Worm (Caenorhabditis elegans) whole organism, L2 larva: ENCODE measurements around the gene srd-47.
"Not testable (repeated sequence)": the region's sequence is repeated elsewhere in the genome, so short reads cannot be mapped to it uniquely, and the experiment has no call there.

ENCODE experiments used
- C34F6.9 ChIP-seq: fragments of 150-350 bp; optimal IDR thresholded peaks from 2 replicates; lab custom pipeline; 2014; ENCODE audit warnings: missing biosample characterization, missing genetic modification characterization
- F13H6.1 ChIP-seq: sonication (generic microtip); optimal IDR thresholded peaks from 2 replicates; lab custom pipeline; 2016; ENCODE audit warnings: missing genetic modification characterization, missing compliant biosample characterization
- ZK546.5 ChIP-seq: sonication (generic microtip); optimal IDR thresholded peaks from 2 replicates; lab custom pipeline; 2017; ENCODE audit warnings: missing biosample characterization, missing genetic modification characterization
- alr-1 ChIP-seq: fragments of 150-350 bp; optimal IDR thresholded peaks from 2 replicates; lab custom pipeline; 2014; ENCODE audit warnings: missing biosample characterization, missing genetic modification characterization
- blmp-1 ChIP-seq: sonication (generic microtip); optimal IDR thresholded peaks from 2 replicates; lab custom pipeline; 2017; ENCODE audit warnings: missing genetic modification characterization, mild to moderate bottlenecking, missing compliant biosample characterization, antibody characterized with exemption, moderate library complexity; ENCODE audit not compliant: insufficient read depth
- ceh-16 ChIP-seq: fragments of 150-350 bp; optimal IDR thresholded peaks from 2 replicates; lab custom pipeline; 2014; ENCODE audit warnings: missing biosample characterization, missing genetic modification characterization
- crh-2 ChIP-seq: sonication (generic microtip); optimal IDR thresholded peaks from 2 replicates; lab custom pipeline; 2017; ENCODE audit warnings: missing biosample characterization, missing genetic modification characterization
- elt-1 ChIP-seq: fragments of 150-350 bp; optimal IDR thresholded peaks from 2 replicates; lab custom pipeline; 2014; ENCODE audit warnings: missing biosample characterization, missing genetic modification characterization
- elt-3 ChIP-seq: sonication (generic microtip); optimal IDR thresholded peaks from 2 replicates; lab custom pipeline; 2017; ENCODE audit warnings: missing biosample characterization, missing genetic modification characterization
- gmeb-1 ChIP-seq: fragments of 150-350 bp; optimal IDR thresholded peaks from 2 replicates; lab custom pipeline; 2014; ENCODE audit warnings: missing biosample characterization, missing genetic modification characterization
- lin-11 ChIP-seq: fragments of 150-350 bp; sonication (generic microtip); optimal IDR thresholded peaks from 2 replicates; lab custom pipeline; 2014; ENCODE audit warnings: missing biosample characterization, missing genetic modification characterization, inconsistent platforms, mixed read lengths
- lin-39 ChIP-seq: fragments of 150-350 bp; optimal IDR thresholded peaks from 2 replicates; lab custom pipeline; 2014; ENCODE audit warnings: missing biosample characterization, missing genetic modification reagents, missing genetic modification characterization
- mab-5 ChIP-seq: fragments of 150-350 bp; optimal IDR thresholded peaks from 2 replicates; lab custom pipeline; 2014; ENCODE audit warnings: missing biosample characterization, missing genetic modification characterization
- mbf-1 ChIP-seq: sonication (generic microtip); optimal IDR thresholded peaks from 2 replicates; lab custom pipeline; 2017; ENCODE audit warnings: missing biosample characterization, missing genetic modification characterization
- mdl-1 ChIP-seq, 2 experiments: fragments of 150-350 bp in 1 of 2; sonication (generic microtip) in 1 of 2; optimal IDR thresholded peaks; 2 replicates each; lab custom pipeline; 2017; ENCODE audit warnings: missing biosample characterization in 2 of 2, missing genetic modification characterization in 2 of 2
- nhr-10 ChIP-seq: sonication (generic microtip); optimal IDR thresholded peaks from 2 replicates; lab custom pipeline; 2017; ENCODE audit warnings: missing biosample characterization, missing genetic modification characterization
- nhr-12 ChIP-seq: fragments of 150-350 bp; optimal IDR thresholded peaks from 2 replicates; lab custom pipeline; 2014; ENCODE audit warnings: missing biosample characterization, missing genetic modification characterization
- nhr-129 ChIP-seq: fragments of 150-350 bp; optimal IDR thresholded peaks from 2 replicates; lab custom pipeline; 2014; ENCODE audit warnings: missing biosample characterization, missing genetic modification characterization
- nhr-23 ChIP-seq: fragments of 150-350 bp; optimal IDR thresholded peaks from 2 replicates; lab custom pipeline; 2014; ENCODE audit warnings: missing biosample characterization, missing genetic modification reagents, missing genetic modification characterization
- nhr-237 ChIP-seq: fragments of 150-350 bp; optimal IDR thresholded peaks from 2 replicates; lab custom pipeline; 2014; ENCODE audit warnings: missing biosample characterization, missing genetic modification characterization
- nhr-25 ChIP-seq: fragments of 150-350 bp; sonication (generic microtip); optimal IDR thresholded peaks from 3 replicates; lab custom pipeline; 2014; ENCODE audit warnings: missing biosample characterization, missing genetic modification characterization
- nhr-6 ChIP-seq: fragments of 150-350 bp; optimal IDR thresholded peaks from 2 replicates; lab custom pipeline; 2014; ENCODE audit warnings: missing biosample characterization, missing genetic modification characterization
- nhr-77 ChIP-seq: fragments of 150-350 bp; optimal IDR thresholded peaks from 2 replicates; lab custom pipeline; 2014; ENCODE audit warnings: missing biosample characterization, missing genetic modification characterization
- sem-4 ChIP-seq: fragments of 150-350 bp; optimal IDR thresholded peaks from 2 replicates; lab custom pipeline; 2014; ENCODE audit warnings: missing biosample characterization, missing genetic modification reagents, missing genetic modification characterization
- skn-1 ChIP-seq: sonication (generic microtip); optimal IDR thresholded peaks from 2 replicates; lab custom pipeline; 2017; ENCODE audit warnings: missing biosample characterization, missing genetic modification characterization
- sma-3 ChIP-seq: sonication (generic microtip); optimal IDR thresholded peaks from 2 replicates; lab custom pipeline; 2016; ENCODE audit warnings: missing genetic modification reagents, missing genetic modification characterization, missing compliant biosample characterization
- sma-9 ChIP-seq, 2 experiments: fragments of 150-350 bp in 1 of 2; sonication (generic microtip) in 1 of 2; optimal IDR thresholded peaks; 2 replicates each; lab custom pipeline; 2014 to 2016; ENCODE audit warnings: missing genetic modification characterization in 2 of 2, mild to moderate bottlenecking in 1 of 2, missing biosample characterization in 1 of 2, missing compliant biosample characterization in 1 of 2, missing genetic modification reagents in 1 of 2, moderate library complexity in 1 of 2
- unc-39 ChIP-seq: fragments of 150-350 bp; optimal IDR thresholded peaks from 2 replicates; lab custom pipeline; 2014; ENCODE audit warnings: missing biosample characterization, missing genetic modification characterization
- unc-55 ChIP-seq: fragments of 150-350 bp; sonication (generic microtip); optimal IDR thresholded peaks from 3 replicates; lab custom pipeline; 2014; ENCODE audit warnings: missing biosample characterization, missing genetic modification reagents, missing genetic modification characterization
- unc-62 ChIP-seq: fragments of 150-350 bp; optimal IDR thresholded peaks from 2 replicates; lab custom pipeline; 2014; ENCODE audit warnings: missing biosample characterization, missing genetic modification reagents, missing genetic modification characterization
- zag-1 ChIP-seq: fragments of 150-350 bp; optimal IDR thresholded peaks from 2 replicates; lab custom pipeline; 2014; ENCODE audit warnings: missing biosample characterization, missing genetic modification characterization
- ztf-1 ChIP-seq: fragments of 200-800 bp; sonication (Bioruptor generic); conservative IDR thresholded peaks from 2 replicates; pipeline ENCODE4 v1.3.6; 2022; ENCODE audit warnings: missing genetic modification characterization, missing compliant biosample characterization
- ztf-11 ChIP-seq: sonication (generic microtip); optimal IDR thresholded peaks from 2 replicates; lab custom pipeline; 2017; ENCODE audit warnings: missing biosample characterization, missing genetic modification characterization

The srd-47 gene

DNA sequence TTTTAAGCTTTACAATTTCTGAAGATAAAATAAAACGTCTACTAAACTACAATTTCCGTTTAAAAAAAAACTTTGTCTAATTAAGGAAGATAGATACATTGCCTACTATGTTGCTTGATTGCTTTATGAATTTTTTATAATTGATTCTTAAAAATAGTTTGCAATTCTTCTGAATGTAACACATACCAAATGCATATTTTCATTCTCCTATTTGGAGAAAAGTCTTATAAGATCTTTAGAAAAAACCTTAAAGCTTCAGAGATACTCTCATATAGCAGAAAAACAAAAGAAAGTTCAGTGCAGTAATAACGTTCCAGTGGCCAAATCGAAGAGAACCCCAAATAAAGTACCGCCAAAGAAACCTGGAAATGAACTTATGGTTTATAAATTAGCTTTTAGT, 26.9 kb upstream of the srd-47 start, which contains the start of gene phf-32:
Gene phf-32, plus strand, starts transcription at position 301 of the 400 bp plus-strand sequence.
- TF ChIP-seq elt-1 (tag; lab: Kevin White, UChicago) (no peak), mdl-1 (tag; optimal IDR thresholded peaks at IDR 0.05; lab: Kevin White, UChicago) (no peak), sma-9 (GFP tag; optimal IDR thresholded peaks at IDR 0.05; lab: Kevin White, UChicago) (no peak), sma-9 (tag; optimal IDR thresholded peaks at IDR 0.05; lab: Kevin White, UChicago) (no peak), nhr-12 (tag; lab: Kevin White, UChicago) (no peak), nhr-23 (tag; lab: Kevin White, UChicago) (no peak), nhr-10 (tag; lab: Kevin White, UChicago) (no peak), crh-2 (tag; lab: Kevin White, UChicago) (no peak), lin-11 (tag; lab: Kevin White, UChicago) (no peak), mab-5 (tag; lab: Kevin White, UChicago) (no peak), ceh-16 (tag; lab: Kevin White, UChicago) (no peak), skn-1 (tag; lab: Kevin White, UChicago) (no peak), lin-39 (no peak), gmeb-1 (no peak), ztf-1 (GFP tag; lab: Robert Waterston, UW) (no peak), nhr-129 (no peak), unc-39 (no peak)

DNA sequence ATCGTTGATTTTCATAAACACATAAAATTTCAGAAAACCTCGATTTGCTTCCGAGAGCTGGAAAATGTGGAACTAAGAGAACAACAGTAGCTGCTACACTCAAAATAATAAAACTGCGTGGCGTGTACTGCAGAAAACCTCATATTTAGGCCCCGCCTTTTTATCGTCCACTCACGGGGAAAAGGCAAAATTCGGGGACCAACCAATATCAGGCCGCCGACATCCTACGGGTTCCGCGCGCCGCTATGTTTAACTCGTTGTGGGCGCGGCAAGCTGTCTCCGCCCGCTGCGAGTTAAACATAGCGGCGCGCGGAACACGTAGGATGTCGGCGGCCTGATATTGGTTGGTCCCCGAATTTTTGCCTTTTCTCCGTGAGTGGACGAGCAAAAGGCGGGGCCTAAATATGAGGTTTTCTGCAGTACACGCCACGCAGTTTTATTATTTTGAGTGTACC, 25.4 kb upstream of the srd-47 start, which contains the start of gene F17A2.16:
Gene F17A2.16, plus strand, starts transcription at position 405 of the 455 bp plus-strand sequence.
- not testable (repeated sequence) for TF ChIP-seq sem-4, elt-1, nhr-77 (tag; lab: Kevin White, UChicago)

DNA sequence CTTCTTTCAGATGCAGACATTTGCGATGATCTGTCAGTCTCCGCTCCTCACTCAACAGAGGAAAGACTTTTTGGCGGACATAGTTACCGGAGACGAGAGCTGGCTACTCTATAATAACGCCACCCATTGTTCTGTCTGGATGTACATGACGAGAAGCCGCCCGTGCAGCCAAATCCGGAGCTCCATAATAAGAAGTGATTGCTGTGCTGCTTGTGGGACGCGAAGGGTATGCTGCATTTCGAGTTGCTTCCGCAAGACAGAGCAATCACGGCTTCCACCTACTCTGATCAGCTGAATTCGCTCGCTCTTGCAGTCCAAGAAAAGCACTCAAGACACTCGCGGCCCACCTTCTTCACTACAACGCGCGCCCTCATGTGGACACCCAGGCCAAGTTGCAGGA, 19.7 kb upstream of the srd-47 start:
- TF ChIP-seq ZK546.5 (tag; lab: Kevin White, UChicago) (no peak), alr-1 (tag; lab: Kevin White, UChicago) (no peak), mab-5 (tag; lab: Kevin White, UChicago) (no peak), blmp-1 (tag; lab: Kevin White, UChicago) (no peak), unc-55 (GFP tag; lab: Kevin White, UChicago) (no peak), sma-3 (GFP tag; lab: Kevin White, UChicago) (no peak), sem-4 (tag; lab: Kevin White, UChicago) (no peak), nhr-129 (no peak), zag-1 (tag; lab: Kevin White, UChicago) (no peak), F13H6.1 (tag; lab: Kevin White, UChicago) (no peak), nhr-237 (tag; lab: Kevin White, UChicago) (no peak), elt-1 (tag; lab: Kevin White, UChicago) (no peak), ztf-11 (tag; lab: Kevin White, UChicago) (no peak), ceh-16 (tag; lab: Kevin White, UChicago) (no peak), unc-62 (GFP tag; lab: Kevin White, UChicago) (no peak)

DNA sequence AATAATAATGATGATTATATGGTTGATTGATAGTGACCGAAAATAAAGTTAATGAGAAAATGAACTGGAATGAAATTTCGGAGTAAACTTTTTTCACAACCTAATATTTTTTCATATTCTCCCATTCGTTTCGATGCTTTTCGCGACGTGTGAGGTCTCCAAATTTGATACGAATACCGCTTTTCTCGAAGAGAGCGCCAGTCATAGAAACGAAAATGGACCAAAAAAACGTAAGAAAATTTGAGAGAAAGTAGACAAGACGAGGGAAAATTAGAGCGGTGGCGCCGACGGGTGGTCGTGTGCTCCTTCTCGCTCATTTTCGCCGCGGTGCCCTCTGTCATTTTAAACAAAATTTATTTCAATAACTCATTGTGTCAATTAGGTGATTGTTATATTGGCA, 19.0 kb upstream of the srd-47 start:
- no peak for TF ChIP-seq nhr-6 (tag; lab: Kevin White, UChicago)
- TF ChIP-seq mbf-1 (tag; lab: Kevin White, UChicago), result no peak
- no peak for TF ChIP-seq sma-9 (GFP tag; optimal IDR thresholded peaks at IDR 0.05; lab: Kevin White, UChicago)
- no peak for TF ChIP-seq sma-9 (tag; optimal IDR thresholded peaks at IDR 0.05; lab: Kevin White, UChicago)
- TF ChIP-seq nhr-237 (tag; lab: Kevin White, UChicago), result no peak
- no peak for TF ChIP-seq nhr-10 (tag; lab: Kevin White, UChicago)
- TF ChIP-seq nhr-25 (tag; lab: Kevin White, UChicago), result no peak
- TF ChIP-seq nhr-23 (tag; lab: Kevin White, UChicago), result no peak
- no peak for TF ChIP-seq C34F6.9 (tag; lab: Kevin White, UChicago)
- TF ChIP-seq nhr-129, result no peak

DNA sequence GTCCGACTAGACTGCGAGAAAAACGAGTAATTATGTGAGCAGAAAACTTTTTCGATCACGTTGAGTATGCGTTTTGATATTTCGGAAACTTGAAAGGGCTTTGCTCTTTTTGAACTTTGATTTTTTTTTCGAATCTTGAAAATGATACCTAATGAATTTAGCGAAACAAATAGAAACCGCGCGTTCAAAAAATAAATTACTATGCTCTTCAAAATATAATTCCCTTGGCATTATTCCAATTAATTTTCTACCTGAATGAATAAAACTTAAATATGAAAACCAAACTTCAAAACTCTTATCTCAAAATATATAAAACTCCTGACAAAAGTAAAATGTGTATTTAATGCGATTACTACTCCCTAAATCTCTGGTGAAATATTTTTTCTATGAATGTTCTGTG, 18.2 kb upstream of the srd-47 start, which contains the start of gene xtr-2:
Gene xtr-2, plus strand, starts transcription at position 301 of the 400 bp plus-strand sequence.
- TF ChIP-seq nhr-237 (tag; lab: Kevin White, UChicago) (no peak), elt-3 (tag; lab: Kevin White, UChicago) (no peak)
